Worm (Caenorhabditis elegans) whole organism, early embryonic: ENCODE measurements around the gene str-25.

ENCODE experiments used
- ama-1 ChIP-seq: fragments of 150-350 bp; optimal IDR thresholded peaks from 2 replicates; lab custom pipeline; 2014
- ceh-13 ChIP-seq: fragments of 200-800 bp; sonication (Bioruptor generic); optimal IDR thresholded peaks from 2 replicates; lab custom pipeline; 2018; ENCODE audit warnings: mild to moderate bottlenecking, missing genetic modification characterization, missing compliant biosample characterization
- ceh-36 ChIP-seq: sonication (generic microtip); optimal IDR thresholded peaks from 2 replicates; lab custom pipeline; 2016; ENCODE audit warnings: missing genetic modification characterization, inconsistent platforms, missing compliant biosample characterization
- flt-1 ChIP-seq: fragments of 200-800 bp; sonication (Bioruptor generic); IDR thresholded peaks from 2 replicates; pipeline ENCODE4 v1.3.6; 2022; ENCODE audit warnings: missing genetic modification characterization, missing compliant biosample characterization
- scrt-1 ChIP-seq: fragments of 200-800 bp; sonication (Bioruptor generic); IDR thresholded peaks from 2 replicates; pipeline ENCODE4 v1.3.6; 2022; ENCODE audit warnings: missing genetic modification characterization, missing compliant biosample characterization

- no peak for TF ChIP-seq flt-1 (GFP tag; lab: Robert Waterston, UW)
- no peak for TF ChIP-seq ceh-36 (tag; lab: Kevin White, UChicago)
- no peak for TF ChIP-seq ama-1
- TF ChIP-seq ceh-13 (GFP tag; lab: Kevin White, UChicago): no peak
- no peak for TF ChIP-seq scrt-1 (GFP tag; lab: Robert Waterston, UW)
These were observed 16.7 kb downstream of the str-25 start for ce11 chrV:16132215-16132614.
